Fruit fly (Drosophila melanogaster) whole organism, prepupa: ENCODE results near the gene Grip.

Experiments
- Blimp-1 ChIP-seq: fragments of 200-800 bp; sonication (Bioruptor generic); optimal IDR thresholded peaks from 3 replicates; lab custom pipeline; 2017; ENCODE audit warnings: missing biosample characterization, missing genetic modification characterization, mild to moderate bottlenecking, moderate library complexity, missing genetic modification reagents
- CG10669 ChIP-seq: fragments of 200-800 bp; sonication (Bioruptor generic); optimal IDR thresholded peaks from 3 replicates; lab custom pipeline; 2018; ENCODE audit warnings: missing biosample characterization, mild to moderate bottlenecking, missing genetic modification characterization, moderate library complexity
- CG11294 ChIP-seq: fragments of 200-800 bp; sonication (Bioruptor generic); IDR thresholded peaks from 2 replicates; pipeline ENCODE4 v1.3.6; 2022; ENCODE audit warnings: missing biosample characterization, missing genetic modification characterization
- CG11762 ChIP-seq: fragments of 200-800 bp; sonication (Bioruptor generic); optimal IDR thresholded peaks from 3 replicates; lab custom pipeline; 2016; ENCODE audit warnings: missing biosample characterization, missing genetic modification characterization; ENCODE audit not compliant: insufficient read depth
- CG11902 ChIP-seq: fragments of 200-800 bp; sonication (Bioruptor generic); optimal IDR thresholded peaks from 3 replicates; lab custom pipeline; 2016; ENCODE audit warnings: missing biosample characterization, missing genetic modification characterization
- CG15336 ChIP-seq: fragments of 200-800 bp; sonication (Bioruptor generic); IDR thresholded peaks from 2 replicates; pipeline ENCODE4 v1.3.6; 2022; ENCODE audit warnings: missing biosample characterization, missing genetic modification characterization
- CG1621 ChIP-seq: fragments of 200-800 bp; sonication (Bioruptor generic); optimal IDR thresholded peaks from 3 replicates; lab custom pipeline; 2018; ENCODE audit warnings: missing biosample characterization, mild to moderate bottlenecking, missing genetic modification characterization
- CG16779 ChIP-seq: fragments of 200-800 bp; sonication (Bioruptor generic); optimal IDR thresholded peaks from 3 replicates; lab custom pipeline; 2017; ENCODE audit warnings: missing biosample characterization, mild to moderate bottlenecking, missing genetic modification characterization
- CG3032 ChIP-seq: fragments of 200-800 bp; optimal IDR thresholded peaks from 2 replicates; lab custom pipeline; 2019; ENCODE audit warnings: missing biosample characterization, mild to moderate bottlenecking, missing genetic modification characterization, moderate library complexity
- CG31627 ChIP-seq: fragments of 200-800 bp; sonication (Bioruptor generic); optimal IDR thresholded peaks from 3 replicates; lab custom pipeline; 2016; ENCODE audit warnings: missing biosample characterization, missing genetic modification characterization
- CG32006 ChIP-seq: fragments of 200-800 bp; sonication (Bioruptor generic); optimal IDR thresholded peaks from 3 replicates; lab custom pipeline; 2017; ENCODE audit warnings: missing biosample characterization, mild to moderate bottlenecking, missing genetic modification characterization
- CG34406 ChIP-seq: fragments of 200-800 bp; sonication (Bioruptor generic); optimal IDR thresholded peaks from 3 replicates; lab custom pipeline; 2016; ENCODE audit warnings: missing biosample characterization, missing genetic modification characterization
- CG3919 ChIP-seq: fragments of 200-800 bp; sonication (Bioruptor generic); optimal IDR thresholded peaks from 3 replicates; lab custom pipeline; 2016; ENCODE audit warnings: missing biosample characterization, missing genetic modification characterization
- CG4318 ChIP-seq: fragments of 200-800 bp; sonication (Bioruptor generic); optimal IDR thresholded peaks from 3 replicates; lab custom pipeline; 2017; ENCODE audit warnings: missing biosample characterization, mild to moderate bottlenecking, missing genetic modification characterization
- CG6163 ChIP-seq: fragments of 200-800 bp; sonication (Bioruptor generic); IDR thresholded peaks from 3 replicates; pipeline ENCODE4 v1.3.6; 2022; ENCODE audit warnings: missing biosample characterization, missing genetic modification characterization
- CG6276 ChIP-seq: fragments of 200-800 bp; sonication (Bioruptor generic); optimal IDR thresholded peaks from 2 replicates; lab custom pipeline; 2017; ENCODE audit warnings: missing biosample characterization, mild to moderate bottlenecking, missing genetic modification characterization
- CG6792 ChIP-seq: fragments of 200-800 bp; sonication (Bioruptor generic); optimal IDR thresholded peaks from 3 replicates; lab custom pipeline; 2016; ENCODE audit warnings: missing biosample characterization, missing genetic modification characterization
- CG6808 ChIP-seq: fragments of 200-800 bp; sonication (Bioruptor generic); optimal IDR thresholded peaks from 3 replicates; lab custom pipeline; 2017; ENCODE audit warnings: missing biosample characterization, missing genetic modification characterization, mild to moderate bottlenecking, moderate library complexity, missing genetic modification reagents
- CG6854 ChIP-seq: fragments of 200-800 bp; sonication (Bioruptor generic); optimal IDR thresholded peaks from 2 replicates; lab custom pipeline; 2017; ENCODE audit warnings: missing biosample characterization, mild to moderate bottlenecking, missing genetic modification characterization
- CG8119 ChIP-seq: fragments of 200-800 bp; sonication (Bioruptor generic); IDR thresholded peaks from 3 replicates; pipeline ENCODE4 v1.3.6; 2022; ENCODE audit warnings: missing biosample characterization, missing genetic modification characterization
- CG8319 ChIP-seq: fragments of 200-800 bp; sonication (Bioruptor generic); optimal IDR thresholded peaks from 3 replicates; lab custom pipeline; 2016; ENCODE audit warnings: missing biosample characterization, missing genetic modification characterization
- CG8632 ChIP-seq: fragments of 200-800 bp; sonication (Bioruptor generic); optimal IDR thresholded peaks from 3 replicates; lab custom pipeline; 2016; ENCODE audit warnings: missing biosample characterization, missing genetic modification characterization
- CG9139 ChIP-seq: fragments of 200-800 bp; sonication (Bioruptor generic); optimal IDR thresholded peaks from 3 replicates; lab custom pipeline; 2017; ENCODE audit warnings: missing biosample characterization, mild to moderate bottlenecking, missing genetic modification characterization
- Eip78C ChIP-seq: fragments of 200-800 bp; sonication (Bioruptor generic); peaks from one replicate; lab custom pipeline; 2016; ENCODE audit warnings: missing biosample characterization, missing genetic modification characterization
- Eip93F ChIP-seq: fragments of 200-800 bp; sonication (Bioruptor generic); optimal IDR thresholded peaks from 2 replicates; lab custom pipeline; 2016; ENCODE audit warnings: missing biosample characterization, mild to moderate bottlenecking, missing genetic modification characterization
- Ets21C ChIP-seq: fragments of 200-800 bp; sonication (Bioruptor generic); optimal IDR thresholded peaks from 3 replicates; lab custom pipeline; 2016; ENCODE audit warnings: missing biosample characterization, missing genetic modification characterization
- Gug ChIP-seq: fragments of 200-800 bp; sonication (Bioruptor generic); IDR thresholded peaks from 2 replicates; pipeline ENCODE4 v1.3.6; 2022; ENCODE audit warnings: missing biosample characterization, missing genetic modification characterization
- Hr38 ChIP-seq: sonication (Bioruptor generic); optimal IDR thresholded peaks from 2 replicates; lab custom pipeline; 2016; ENCODE audit warnings: missing biosample characterization, missing genetic modification characterization
- Hr39 ChIP-seq: fragments of 200-800 bp; sonication (Bioruptor generic); optimal IDR thresholded peaks from 2 replicates; lab custom pipeline; 2016; ENCODE audit warnings: missing biosample characterization, missing genetic modification characterization
- Lpt ChIP-seq: fragments of 200-800 bp; sonication (Bioruptor generic); optimal IDR thresholded peaks from 3 replicates; lab custom pipeline; 2016; ENCODE audit warnings: missing biosample characterization, missing genetic modification characterization
- Met ChIP-seq: fragments of 200-800 bp; sonication (Bioruptor generic); optimal IDR thresholded peaks from 3 replicates; lab custom pipeline; 2016; ENCODE audit warnings: missing biosample characterization, missing genetic modification characterization
- Smox ChIP-seq: fragments of 200-800 bp; sonication (Bioruptor generic); optimal IDR thresholded peaks from 3 replicates; lab custom pipeline; 2016; ENCODE audit warnings: missing biosample characterization, missing genetic modification characterization
- Sox102F ChIP-seq: fragments of 200-800 bp; sonication (Bioruptor generic); optimal IDR thresholded peaks from 2 replicates; lab custom pipeline; 2016; ENCODE audit warnings: missing biosample characterization, mild to moderate bottlenecking, missing genetic modification characterization
- Sox14 ChIP-seq: fragments of 200-800 bp; sonication (Bioruptor generic); optimal IDR thresholded peaks from 3 replicates; lab custom pipeline; 2016; ENCODE audit warnings: missing biosample characterization, missing genetic modification characterization
- achi ChIP-seq: fragments of 200-800 bp; sonication (Bioruptor generic); optimal IDR thresholded peaks from 3 replicates; lab custom pipeline; 2016; ENCODE audit warnings: missing biosample characterization, missing genetic modification characterization
- cyc ChIP-seq: fragments of 200-800 bp; sonication (Bioruptor generic); optimal IDR thresholded peaks from 3 replicates; lab custom pipeline; 2016; ENCODE audit warnings: missing biosample characterization, missing genetic modification characterization
- dac ChIP-seq: fragments of 200-800 bp; sonication (Bioruptor generic); optimal IDR thresholded peaks from 2 replicates; lab custom pipeline; 2017; ENCODE audit warnings: missing biosample characterization, mild to moderate bottlenecking, missing genetic modification characterization
- dsx ChIP-seq: fragments of 200-800 bp; optimal IDR thresholded peaks from 3 replicates; lab custom pipeline; 2019; ENCODE audit warnings: missing biosample characterization, mild to moderate bottlenecking, missing genetic modification characterization, moderate library complexity; ENCODE audit not compliant: poor library complexity, severe bottlenecking
- eg ChIP-seq: fragments of 200-800 bp; sonication (Bioruptor generic); IDR thresholded peaks from 3 replicates; pipeline ENCODE4 v1.3.6; 2022; ENCODE audit warnings: missing biosample characterization, missing genetic modification characterization
- esn ChIP-seq: fragments of 200-800 bp; sonication (Bioruptor generic); optimal IDR thresholded peaks from 2 replicates; lab custom pipeline; 2016; ENCODE audit warnings: missing biosample characterization, mild to moderate bottlenecking, missing genetic modification characterization, moderate library complexity
- fd59A ChIP-seq: fragments of 200-800 bp; sonication (Bioruptor generic); optimal IDR thresholded peaks from 2 replicates; lab custom pipeline; 2017; ENCODE audit warnings: missing biosample characterization, mild to moderate bottlenecking, missing genetic modification characterization, missing genetic modification reagents
- fkh ChIP-seq: fragments of 200-800 bp; sonication (Bioruptor generic); optimal IDR thresholded peaks from 3 replicates; lab custom pipeline; 2017; ENCODE audit warnings: missing biosample characterization, mild to moderate bottlenecking, missing genetic modification characterization, moderate library complexity
- lz ChIP-seq: fragments of 200-800 bp; sonication (Bioruptor generic); optimal IDR thresholded peaks from 3 replicates; lab custom pipeline; 2016; ENCODE audit warnings: missing biosample characterization, missing genetic modification characterization
- pdm3 ChIP-seq: fragments of 200-800 bp; sonication (Bioruptor generic); optimal IDR thresholded peaks from 3 replicates; lab custom pipeline; 2016; ENCODE audit warnings: missing biosample characterization, missing genetic modification characterization
- salr ChIP-seq, 2 experiments: fragments of 200-800 bp; sonication (Bioruptor generic); optimal IDR thresholded peaks; 3 replicates each; lab custom pipeline; 2016 to 2018; ENCODE audit warnings: missing biosample characterization in 2 of 2, missing genetic modification characterization in 2 of 2, mild to moderate bottlenecking in 1 of 2
- spab ChIP-seq: fragments of 200-800 bp; sonication (Bioruptor generic); optimal IDR thresholded peaks from 2 replicates; lab custom pipeline; 2017; ENCODE audit warnings: missing biosample characterization, mild to moderate bottlenecking, missing genetic modification characterization, missing genetic modification reagents
- topi ChIP-seq: fragments of 200-800 bp; sonication (Bioruptor generic); optimal IDR thresholded peaks from 3 replicates; lab custom pipeline; 2016; ENCODE audit warnings: missing biosample characterization, missing genetic modification characterization

The Grip gene

DNA sequence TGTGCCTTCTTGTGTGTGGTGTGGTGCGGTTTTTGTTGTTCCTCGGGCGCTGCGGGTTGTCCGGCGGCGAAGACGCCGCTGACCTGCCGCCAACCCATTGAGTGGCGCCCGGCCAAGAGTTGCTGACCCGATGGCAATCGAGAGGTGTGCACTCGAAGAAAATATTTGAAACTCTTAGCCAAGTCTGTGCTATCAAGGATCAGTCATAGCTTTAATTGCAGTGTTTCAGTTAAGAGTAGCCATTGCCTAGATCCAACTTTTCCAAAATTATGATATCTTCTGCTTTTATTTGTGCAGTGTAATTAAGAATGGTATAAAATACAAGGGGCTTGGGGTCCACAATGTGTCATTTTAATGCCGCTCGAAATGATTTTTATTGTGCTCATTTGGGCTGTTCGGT, 58.6 kb downstream of the Grip start (continued):
- no peak for TF ChIP-seq CG15336
- peak; percentile 67 for TF ChIP-seq CG10669
- peak; percentile 27 for TF ChIP-seq CG6808 (GFP tag; lab: Kevin White, UChicago)
- peak; percentile 59 for TF ChIP-seq CG8632 (GFP tag; lab: Kevin White, UChicago)
- peak; percentile 69 for TF ChIP-seq CG11902
- peak; percentile 59 for TF ChIP-seq CG1621 (tag; lab: Kevin White, UChicago)
- peak; percentile 57; the same call in 2 of the 3 replicates for TF ChIP-seq CG6163 (GFP tag; lab: Robert Waterston, UW)
- TF ChIP-seq topi = peak; percentile 73
- TF ChIP-seq CG6792 (GFP tag; lab: Kevin White, UChicago) = peak; percentile 77
- peak; percentile 6 to 39 for TF ChIP-seq salr (GFP tag; optimal IDR thresholded peaks at IDR 0.05; lab: Kevin White, UChicago)
- no peak for TF ChIP-seq eg (GFP tag; lab: Robert Waterston, UW)
- no peak for TF ChIP-seq CG6276 (GFP tag; lab: Kevin White, UChicago)
- peak; percentile 35 for TF ChIP-seq Sox14 (GFP tag; lab: Kevin White, UChicago)

DNA sequence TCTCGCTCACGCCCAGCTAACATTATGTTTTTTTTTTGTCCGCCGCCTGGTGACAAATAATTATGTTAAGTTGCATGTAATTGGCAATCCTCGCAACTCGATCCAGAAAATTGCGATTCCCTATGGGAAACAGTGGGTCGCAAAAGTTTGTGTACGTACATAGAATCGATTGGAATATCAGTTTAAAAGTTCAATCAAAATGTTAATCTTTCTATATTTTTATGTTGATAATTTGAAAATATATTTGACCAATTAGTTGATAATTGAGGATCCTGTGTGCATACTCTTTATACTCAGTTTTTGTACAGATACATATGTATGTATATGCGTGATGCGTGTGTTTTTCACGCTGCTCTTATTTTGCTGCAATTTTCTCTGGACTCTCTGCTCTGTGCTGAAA, 61.8 kb downstream of the Grip start:
- TF ChIP-seq CG32006 (peak; percentile 38), CG6163 (GFP tag; lab: Robert Waterston, UW) (peak; percentile 82), CG8632 (GFP tag; lab: Kevin White, UChicago) (peak; percentile 24), CG1621 (tag; lab: Kevin White, UChicago) (peak; percentile 43), lz (GFP tag; lab: Kevin White, UChicago) (peak; percentile 40), CG34406 (peak; percentile 40), Smox (GFP tag; lab: Kevin White, UChicago) (peak; percentile 16), CG10669 (peak; percentile 63), Eip78C (GFP tag; lab: Kevin White, UChicago) (peak; percentile 87), Hr38 (GFP tag; lab: Kevin White, UChicago) (no peak), Met (peak; percentile 60), CG11902 (peak; percentile 5), Hr39 (peak; percentile 14), CG3032 (tag; lab: Kevin White, UChicago) (peak; percentile 76), CG8119 (GFP tag; lab: Robert Waterston, UW) (peak; percentile 83), Lpt (GFP tag; lab: Kevin White, UChicago) (peak; percentile 7), CG16779 (tag; lab: Kevin White, UChicago) (peak; percentile 12), CG6792 (GFP tag; lab: Kevin White, UChicago) (peak; percentile 23), CG11294 (GFP tag; lab: Robert Waterston, UW) (peak; percentile 55), CG15336 (peak; percentile 81), Sox102F (peak; percentile 25), CG4318 (GFP tag; lab: Kevin White, UChicago) (no peak), CG11762 (GFP tag; lab: Kevin White, UChicago) (peak; percentile 29), fkh (GFP tag; lab: Kevin White, UChicago) (no peak), dac (GFP tag; lab: Kevin White, UChicago) (no peak), CG6276 (GFP tag; lab: Kevin White, UChicago) (no peak), fd59A (GFP tag; lab: Kevin White, UChicago) (peak; percentile 4), achi (GFP tag; lab: Kevin White, UChicago) (peak; percentile 67), dsx (GFP tag; lab: Kevin White, UChicago) (peak; percentile 73), salr (GFP tag; optimal IDR thresholded peaks at IDR 0.05; lab: Kevin White, UChicago) (peak in 1 of 2 experiments; percentile 31), esn (GFP tag; lab: Kevin White, UChicago) (peak; percentile 47), Ets21C (GFP tag; lab: Kevin White, UChicago) (no peak), Eip93F (no peak), CG31627 (no peak), CG6808 (GFP tag; lab: Kevin White, UChicago) (peak; percentile 67), CG6854 (GFP tag; lab: Kevin White, UChicago) (peak; percentile 1), Gug (GFP tag; lab: Robert Waterston, UW) (peak; percentile 82), CG3919 (GFP tag; lab: Kevin White, UChicago) (peak; percentile 60), eg (GFP tag; lab: Robert Waterston, UW) (peak; percentile 70), CG8319 (GFP tag; lab: Kevin White, UChicago) (peak; percentile 3), CG9139 (GFP tag; lab: Kevin White, UChicago) (peak; percentile 21), cyc (GFP tag; lab: Kevin White, UChicago) (peak; percentile 34), pdm3 (peak; percentile 59), topi (peak; percentile 35), Blimp-1 (no peak), spab (peak; percentile 47)
